Fruit fly (Drosophila melanogaster): ENCODE data around the gene MagR.

MagR gene

dm6 chrX:15748945-15749344 lies 14.9 kb downstream of the MagR start, which contains the start of gene Mvd:
Mvd (plus strand) TSS chrX:15749166.
- TF ChIP-seq CG1024 (GFP tag; IDR thresholded peaks at IDR 0.05) (no peak), dan (GFP tag; IDR thresholded peaks at IDR 0.05) (no peak), Lim3 (GFP tag; IDR thresholded peaks at IDR 0.05) (no peak), CG10543 (GFP tag; optimal IDR thresholded peaks at IDR 0.05) (no peak), mld (GFP tag; IDR thresholded peaks at IDR 0.05; ENCODE audit: partially characterized antibody) (no peak), Ssrp (tag; optimal IDR thresholded peaks at IDR 0.05) (no peak), wor (GFP tag; IDR thresholded peaks at IDR 0.05) (no peak), unc-4 (GFP tag; IDR thresholded peaks at IDR 0.05; ENCODE audit: partially characterized antibody) (0 out of 2 replicates have a peak, but pooled peaks have one; percentile 35), Dip2 (GFP tag; IDR thresholded peaks at IDR 0.05) (no peak), stc (GFP tag; IDR thresholded peaks at IDR 0.05) (no peak), CG34376 (GFP tag; optimal IDR thresholded peaks at IDR 0.05) (peak; percentile 7), Nf-YA (GFP tag; IDR thresholded peaks at IDR 0.05) (no peak), eyg (GFP tag; optimal IDR thresholded peaks at IDR 0.05) (no peak), zf30C (GFP tag; optimal IDR thresholded peaks at IDR 0.05) (no peak), BEAF-32 (GFP tag; optimal IDR thresholded peaks at IDR 0.05) (peak; percentile 54), Vsx1 (GFP tag; optimal IDR thresholded peaks at IDR 0.05) (no peak), Opbp (GFP tag; IDR thresholded peaks at IDR 0.05; ENCODE audit: partially characterized antibody) (peak; percentile 69), gro (GFP tag; optimal IDR thresholded peaks at IDR 0.05) (peak; percentile 6), CG4404 (GFP tag; IDR thresholded peaks at IDR 0.05) (no peak), Aef1 (GFP tag; IDR thresholded peaks at IDR 0.05) (no peak), vnd (GFP tag; IDR thresholded peaks at IDR 0.05; ENCODE audit: partially characterized antibody) (no peak), Usf (GFP tag; optimal IDR thresholded peaks at IDR 0.05) (no peak), nmo (GFP tag; optimal IDR thresholded peaks at IDR 0.05) (no peak), CG10267 (tag; optimal IDR thresholded peaks at IDR 0.05) (peak; percentile 64), bcd (GFP tag; optimal IDR thresholded peaks at IDR 0.05) (no peak), CG11456 (GFP tag; IDR thresholded peaks at IDR 0.05) (no peak), hkb (optimal IDR thresholded peaks at IDR 0.05) (peak; percentile 17), hkb (GFP tag; IDR thresholded peaks at IDR 0.05) (no peak), CG31441 (GFP tag; IDR thresholded peaks at IDR 0.05) (no peak), ab (GFP tag; optimal IDR thresholded peaks at IDR 0.05) (no peak), CG7987 (GFP tag; optimal IDR thresholded peaks at IDR 0.05) (peak; percentile 19), h (optimal IDR thresholded peaks at IDR 0.05) (no peak), usp (GFP tag; optimal IDR thresholded peaks at IDR 0.05) (no peak), Blimp-1 (GFP tag; optimal IDR thresholded peaks at IDR 0.05) (peak; percentile 68), pnt (GFP tag; optimal IDR thresholded peaks at IDR 0.05) (no peak), Eip74EF (GFP tag; optimal IDR thresholded peaks at IDR 0.05) (no peak), MESR4 (GFP tag; optimal IDR thresholded peaks at IDR 0.05) (peak; percentile 67), Hand (GFP tag; optimal IDR thresholded peaks at IDR 0.05) (no peak), otp (GFP tag; IDR thresholded peaks at IDR 0.05) (no peak), CG4617 (GFP tag; optimal IDR thresholded peaks at IDR 0.05; ENCODE audit: borderline replicate concordance) (peak; percentile 18), CG5180 (GFP tag; optimal IDR thresholded peaks at IDR 0.05) (no peak), knrl (GFP tag; IDR thresholded peaks at IDR 0.05; ENCODE audit: partially characterized antibody) (peak; percentile 10; the same call in 1 of the 3 replicates), Med (GFP tag) (peak; percentile 81), Lhr (GFP tag; optimal IDR thresholded peaks at IDR 0.05) (peak; percentile 29), CTCF (GFP tag; optimal IDR thresholded peaks at IDR 0.05) (peak; percentile 68), NFAT (GFP tag; IDR thresholded peaks at IDR 0.05) (no peak), CG31224 (GFP tag; IDR thresholded peaks at IDR 0.05) (no peak), CG17802 (tag; optimal IDR thresholded peaks at IDR 0.05) (no peak), Stat92E (GFP tag; optimal IDR thresholded peaks at IDR 0.05) (peak in 1 of 3 experiments; percentile 3), dm (GFP tag; optimal IDR thresholded peaks at IDR 0.05) (peak; percentile 46), oc (tag; optimal IDR thresholded peaks at IDR 0.05) (no peak), CG8765 (GFP tag; IDR thresholded peaks at IDR 0.05) (no peak)

Data from whole organism, embryonic.